Worm (Caenorhabditis elegans) whole organism, L3 larva: ENCODE data around the gene fbxa-56.

Experiments
- daf-12 ChIP-seq: fragments of 150-350 bp; optimal IDR thresholded peaks from 2 replicates; lab custom pipeline; 2014; ENCODE audit warnings: missing biosample characterization, missing genetic modification reagents, missing genetic modification characterization
- nhr-77 ChIP-seq: fragments of 150-350 bp; optimal IDR thresholded peaks from 2 replicates; lab custom pipeline; 2014; ENCODE audit warnings: missing biosample characterization, missing genetic modification characterization
- snpc-4 ChIP-seq: fragments of 150-350 bp; optimal IDR thresholded peaks from 2 replicates; lab custom pipeline; 2014; ENCODE audit warnings: missing biosample characterization, missing genetic modification characterization

DNA sequence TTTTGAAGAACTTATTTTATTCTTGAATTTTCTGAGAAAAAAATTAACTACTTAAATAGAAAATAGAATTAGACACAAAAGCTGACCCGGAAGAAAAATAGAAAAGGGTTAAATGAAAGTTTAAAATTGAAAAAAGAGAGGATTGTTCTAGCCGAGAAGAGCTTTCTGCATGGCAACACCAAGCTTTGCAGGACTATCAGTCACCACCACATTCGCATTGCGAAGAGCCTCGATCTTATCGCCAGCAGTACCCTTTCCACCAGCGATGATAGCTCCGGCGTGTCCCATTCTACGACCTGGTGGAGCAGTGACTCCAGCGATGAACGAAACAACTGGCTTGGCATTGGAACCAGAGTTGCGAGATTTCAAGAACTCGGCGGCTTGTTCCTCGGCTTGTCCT, 37.7 kb downstream of the fbxa-56 start:
- no peak for TF ChIP-seq daf-12
- TF ChIP-seq snpc-4 (tag; lab: Kevin White, UChicago): no peak
- TF ChIP-seq nhr-77 (tag; lab: Kevin White, UChicago): no peak
